Worm (Caenorhabditis elegans) whole organism, L1 larva: ENCODE results near the gene him-18.

Experiments used
- C04F5.9 ChIP-seq: sonication (generic microtip); optimal IDR thresholded peaks from 2 replicates; lab custom pipeline; 2016; ENCODE audit warnings: missing genetic modification characterization, missing compliant biosample characterization
- C34B4.2 ChIP-seq: sonication (generic microtip); optimal IDR thresholded peaks from 2 replicates; lab custom pipeline; 2017; ENCODE audit warnings: mild to moderate bottlenecking, missing genetic modification characterization, missing compliant biosample characterization
- F16B12.6 ChIP-seq: fragments of 150-350 bp; optimal IDR thresholded peaks from 2 replicates; lab custom pipeline; 2014; ENCODE audit warnings: missing biosample characterization, missing genetic modification characterization
- Y116A8C.19 ChIP-seq: sonication (generic microtip); optimal IDR thresholded peaks from 2 replicates; lab custom pipeline; 2016; ENCODE audit warnings: missing compliant biosample characterization, missing genetic modification characterization, borderline replicate concordance
- ama-1 ChIP-seq: fragments of 150-350 bp; optimal IDR thresholded peaks from 2 replicates; lab custom pipeline; 2014
- blmp-1 ChIP-seq: fragments of 150-350 bp; optimal IDR thresholded peaks from 2 replicates; lab custom pipeline; 2014; ENCODE audit warnings: missing biosample characterization, missing genetic modification characterization
- ceh-63 ChIP-seq: fragments of 200-800 bp; sonication (Bioruptor generic); optimal IDR thresholded peaks from 2 replicates; lab custom pipeline; 2018; ENCODE audit warnings: mild to moderate bottlenecking, missing genetic modification characterization, missing compliant biosample characterization
- ceh-82 ChIP-seq, 3 experiments: fragments of 150-350 bp in 1 of 3; sonication (generic microtip) in 2 of 3; optimal IDR thresholded peaks; 2 replicates each; lab custom pipeline; 2014 to 2017; ENCODE audit warnings: missing biosample characterization in 3 of 3, missing genetic modification characterization in 3 of 3
- ceh-88 ChIP-seq: fragments of 200-800 bp; sonication (Bioruptor generic); IDR thresholded peaks from 2 replicates; pipeline ENCODE4 v1.3.6; 2022; ENCODE audit warnings: missing genetic modification characterization, missing compliant biosample characterization
- ceh-90 ChIP-seq: sonication (generic microtip); optimal IDR thresholded peaks from 2 replicates; lab custom pipeline; 2016; ENCODE audit warnings: missing genetic modification characterization, missing compliant biosample characterization
- ces-1 ChIP-seq: fragments of 150-350 bp; optimal IDR thresholded peaks from 2 replicates; lab custom pipeline; 2014; ENCODE audit warnings: missing biosample characterization, missing genetic modification reagents, missing genetic modification characterization
- dpl-1 ChIP-seq, 3 experiments: fragments of 150-350 bp in 2 of 3; sonication (generic microtip) in 1 of 3; optimal IDR thresholded peaks; 2 replicates each; lab custom pipeline; 2014 to 2017; ENCODE audit warnings: missing biosample characterization in 3 of 3, missing genetic modification characterization in 3 of 3, missing genetic modification reagents in 3 of 3
- efl-1 ChIP-seq, 4 experiments: fragments of 150-350 bp; optimal IDR thresholded peaks in 3 of 4; peaks in 1 of 4; 1 replicate in 1 of 4; 2 replicates in 3 of 4; lab custom pipeline; 2014; ENCODE audit warnings: missing biosample characterization in 2 of 4, missing genetic modification characterization in 2 of 4, missing genetic modification reagents in 2 of 4
- efl-3 ChIP-seq: fragments of 200-800 bp; sonication (Bioruptor generic); optimal IDR thresholded peaks from 2 replicates; lab custom pipeline; 2018; ENCODE audit warnings: mild to moderate bottlenecking, missing genetic modification characterization, missing compliant biosample characterization
- egl-13 ChIP-seq: sonication (generic microtip); optimal IDR thresholded peaks from 2 replicates; lab custom pipeline; 2016; ENCODE audit warnings: missing genotype, missing genetic modification reagents, missing genetic modification characterization, missing compliant biosample characterization
- egl-27 ChIP-seq, 2 experiments: fragments of 150-350 bp in 1 of 2; sonication (generic microtip); optimal IDR thresholded peaks; 3 replicates each; lab custom pipeline; 2017 to 2018; ENCODE audit warnings: missing biosample characterization in 2 of 2, missing genetic modification characterization in 2 of 2, missing genetic modification reagents in 2 of 2
- elt-3 ChIP-seq, 6 experiments: fragments of 150-350 bp in 1 of 6; sonication (generic microtip); optimal IDR thresholded peaks; 2 replicates each; lab custom pipeline; 2017 to 2018; ENCODE audit warnings: missing biosample characterization in 6 of 6, missing genetic modification characterization in 6 of 6, inconsistent platforms in 1 of 6
- fkh-4 ChIP-seq: sonication (generic microtip); optimal IDR thresholded peaks from 2 replicates; lab custom pipeline; 2016; ENCODE audit warnings: missing compliant biosample characterization, missing genetic modification characterization, borderline replicate concordance
- fkh-8 ChIP-seq: sonication (generic microtip); optimal IDR thresholded peaks from 2 replicates; lab custom pipeline; 2016; ENCODE audit warnings: mild to moderate bottlenecking, missing genetic modification characterization, missing compliant biosample characterization
- fos-1 ChIP-seq: fragments of 150-350 bp; optimal IDR thresholded peaks from 2 replicates; lab custom pipeline; 2014; ENCODE audit warnings: missing biosample characterization, missing genetic modification characterization
- grh-1 ChIP-seq: fragments of 200-800 bp; sonication (Bioruptor generic); IDR thresholded peaks from 2 replicates; pipeline ENCODE4 v1.3.6; 2022; ENCODE audit warnings: missing genetic modification reagents, missing genetic modification characterization, missing compliant biosample characterization
- hlh-4 ChIP-seq: sonication (generic microtip); optimal IDR thresholded peaks from 2 replicates; lab custom pipeline; 2016; ENCODE audit warnings: mild to moderate bottlenecking, missing genetic modification characterization, missing compliant biosample characterization
- irx-1 ChIP-seq: sonication (generic microtip); optimal IDR thresholded peaks from 2 replicates; lab custom pipeline; 2016; ENCODE audit warnings: missing genetic modification characterization, missing compliant biosample characterization
- isw-1 ChIP-seq: fragments of 200-800 bp; sonication (Bioruptor generic); IDR thresholded peaks from 2 replicates; pipeline ENCODE4 v1.3.6; 2022; ENCODE audit warnings: missing genetic modification characterization, missing compliant biosample characterization
- lin-14 ChIP-seq: fragments of 200-800 bp; sonication (Bioruptor generic); optimal IDR thresholded peaks from 2 replicates; lab custom pipeline; 2018; ENCODE audit warnings: mild to moderate bottlenecking, missing genetic modification characterization, moderate library complexity, missing compliant biosample characterization
- lin-15B ChIP-seq: fragments of 150-350 bp; sonication (generic microtip); optimal IDR thresholded peaks from 3 replicates; lab custom pipeline; 2014; ENCODE audit warnings: missing biosample characterization, missing genetic modification characterization
- lin-39 ChIP-seq: fragments of 150-350 bp; optimal IDR thresholded peaks from 2 replicates; lab custom pipeline; 2014; ENCODE audit warnings: missing biosample characterization, missing genetic modification reagents, missing genetic modification characterization
- mdl-1 ChIP-seq, 2 experiments: fragments of 150-350 bp; optimal IDR thresholded peaks; 2 replicates each; lab custom pipeline; 2014 to 2017; ENCODE audit warnings: missing biosample characterization in 2 of 2, missing genetic modification characterization in 2 of 2, inconsistent platforms in 1 of 2
- nhr-20 ChIP-seq: sonication (generic microtip); optimal IDR thresholded peaks from 2 replicates; lab custom pipeline; 2016; ENCODE audit warnings: mild to moderate bottlenecking, missing genetic modification characterization, missing compliant biosample characterization
- nhr-237 ChIP-seq: fragments of 150-350 bp; optimal IDR thresholded peaks from 2 replicates; lab custom pipeline; 2014; ENCODE audit warnings: missing biosample characterization, missing genetic modification characterization
- nhr-28 ChIP-seq: fragments of 150-350 bp; optimal IDR thresholded peaks from 2 replicates; lab custom pipeline; 2014; ENCODE audit warnings: missing biosample characterization, missing genetic modification characterization
- nhr-71 ChIP-seq: sonication (generic microtip); optimal IDR thresholded peaks from 2 replicates; lab custom pipeline; 2016; ENCODE audit warnings: mild to moderate bottlenecking, missing genetic modification characterization, moderate library complexity, missing compliant biosample characterization
- nhr-77 ChIP-seq: fragments of 150-350 bp; optimal IDR thresholded peaks from 2 replicates; lab custom pipeline; 2014; ENCODE audit warnings: missing biosample characterization, missing genetic modification characterization
- nhr-90 ChIP-seq: sonication (generic microtip); optimal IDR thresholded peaks from 2 replicates; lab custom pipeline; 2016; ENCODE audit warnings: mild to moderate bottlenecking, missing genetic modification characterization, missing compliant biosample characterization; ENCODE audit not compliant: poor library complexity
- pqm-1 ChIP-seq: sonication (generic microtip); optimal IDR thresholded peaks from 3 replicates; lab custom pipeline; 2017; ENCODE audit warnings: missing biosample characterization, missing genetic modification characterization
- skn-1 ChIP-seq: fragments of 150-350 bp; optimal IDR thresholded peaks from 2 replicates; lab custom pipeline; 2014; ENCODE audit warnings: missing biosample characterization, missing genetic modification characterization
- snpc-4 ChIP-seq: fragments of 150-350 bp; optimal IDR thresholded peaks from 2 replicates; lab custom pipeline; 2014; ENCODE audit warnings: missing biosample characterization, missing genetic modification characterization
- snu-23 ChIP-seq: sonication (generic microtip); optimal IDR thresholded peaks from 2 replicates; lab custom pipeline; 2016; ENCODE audit warnings: missing genetic modification characterization, missing compliant biosample characterization
- sox-4 ChIP-seq: sonication (generic microtip); optimal IDR thresholded peaks from 2 replicates; lab custom pipeline; 2016; ENCODE audit warnings: missing genetic modification characterization, missing compliant biosample characterization
- sptf-1 ChIP-seq: fragments of 150-350 bp; optimal IDR thresholded peaks from 2 replicates; lab custom pipeline; 2014; ENCODE audit warnings: missing biosample characterization, missing genetic modification characterization
- tbx-2 ChIP-seq: sonication (generic microtip); optimal IDR thresholded peaks from 2 replicates; lab custom pipeline; 2016; ENCODE audit warnings: missing genetic modification characterization, missing compliant biosample characterization
- tlp-1 ChIP-seq: fragments of 150-350 bp; optimal IDR thresholded peaks from 2 replicates; lab custom pipeline; 2014; ENCODE audit warnings: missing biosample characterization, missing genetic modification characterization
- unc-62 ChIP-seq: fragments of 150-350 bp; optimal IDR thresholded peaks from 2 replicates; lab custom pipeline; 2014; ENCODE audit warnings: missing biosample characterization, missing genetic modification reagents, missing genetic modification characterization
- unc-86 ChIP-seq: sonication (generic microtip); optimal IDR thresholded peaks from 2 replicates; lab custom pipeline; 2016; ENCODE audit warnings: missing genetic modification characterization, missing compliant biosample characterization
- unc-98 ChIP-seq: fragments of 200-800 bp; sonication (Bioruptor generic); IDR thresholded peaks from 2 replicates; pipeline ENCODE4 v1.3.6; 2022; ENCODE audit warnings: missing genetic modification characterization, missing compliant biosample characterization
- vab-15 ChIP-seq: sonication (generic microtip); optimal IDR thresholded peaks from 2 replicates; lab custom pipeline; 2017; ENCODE audit warnings: missing genotype, mild to moderate bottlenecking, missing genetic modification characterization, missing compliant biosample characterization
- xbp-1 ChIP-seq: sonication (generic microtip); optimal IDR thresholded peaks from 2 replicates; lab custom pipeline; 2016; ENCODE audit warnings: missing genetic modification characterization, missing compliant biosample characterization
- zag-1 ChIP-seq: fragments of 150-350 bp; optimal IDR thresholded peaks from 2 replicates; lab custom pipeline; 2014; ENCODE audit warnings: missing biosample characterization, missing genetic modification characterization
- ztf-4 ChIP-seq: fragments of 150-350 bp; optimal IDR thresholded peaks from 2 replicates; lab custom pipeline; 2014; ENCODE audit warnings: missing biosample characterization, missing genetic modification characterization

The him-18 gene

ce11 chrIII:4721750-4722149 is 6.8 kb upstream of the him-18 start, which contains the start of gene acy-1 (continued):
- TF ChIP-seq nhr-237 (peak; percentile 46), isw-1 (GFP tag; lab: Robert Waterston, UW) (peak; percentile 64), vab-15 (tag; lab: Kevin White, UChicago) (no peak), unc-86 (tag; lab: Kevin White, UChicago) (peak; percentile 80), C04F5.9 (tag; lab: Kevin White, UChicago) (peak; percentile 31), elt-3 (tag; optimal IDR thresholded peaks at IDR 0.05; lab: Kevin White, UChicago) (no peak), ama-1 (lab: Kevin White, UChicago) (no peak), F16B12.6 (tag; lab: Kevin White, UChicago) (peak; percentile 25), egl-27 (tag; optimal IDR thresholded peaks at IDR 0.05; lab: Kevin White, UChicago) (peak in 1 of 2 experiments; percentile 40), nhr-90 (tag; lab: Kevin White, UChicago) (no peak), nhr-71 (tag; lab: Kevin White, UChicago) (peak; percentile 91), sptf-1 (no peak), mdl-1 (tag; optimal IDR thresholded peaks at IDR 0.05; lab: Kevin White, UChicago) (peak in 1 of 2 experiments; percentile 2), blmp-1 (tag; lab: Kevin White, UChicago) (peak; percentile 38), egl-13 (tag; lab: Kevin White, UChicago) (peak; percentile 47), efl-1 (optimal IDR thresholded peaks at IDR 0.05; lab: Kevin White, UChicago) (peak; percentile 85 to 88), efl-1 (GFP tag; optimal IDR thresholded peaks at IDR 0.05 in 1 of 2; lab: Kevin White, UChicago) (peak; percentile 76 to 95), snpc-4 (tag; lab: Kevin White, UChicago) (peak; percentile 43), ceh-82 (tag; optimal IDR thresholded peaks at IDR 0.05; lab: Kevin White, UChicago) (peak; percentile 60 to 86 (median 68)), nhr-20 (peak; percentile 58), Y116A8C.19 (tag; lab: Kevin White, UChicago) (no peak), C34B4.2 (no peak), unc-98 (GFP tag; lab: Robert Waterston, UW) (peak; percentile 46; the same call in 1 of the 2 replicates), xbp-1 (tag; lab: Kevin White, UChicago) (peak; percentile 67), pqm-1 (tag; lab: Kevin White, UChicago) (no peak), zag-1 (tag; lab: Kevin White, UChicago) (peak; percentile 68), dpl-1 (GFP tag; optimal IDR thresholded peaks at IDR 0.05; lab: Kevin White, UChicago) (peak; percentile 58 to 75 (median 67))

DNA sequence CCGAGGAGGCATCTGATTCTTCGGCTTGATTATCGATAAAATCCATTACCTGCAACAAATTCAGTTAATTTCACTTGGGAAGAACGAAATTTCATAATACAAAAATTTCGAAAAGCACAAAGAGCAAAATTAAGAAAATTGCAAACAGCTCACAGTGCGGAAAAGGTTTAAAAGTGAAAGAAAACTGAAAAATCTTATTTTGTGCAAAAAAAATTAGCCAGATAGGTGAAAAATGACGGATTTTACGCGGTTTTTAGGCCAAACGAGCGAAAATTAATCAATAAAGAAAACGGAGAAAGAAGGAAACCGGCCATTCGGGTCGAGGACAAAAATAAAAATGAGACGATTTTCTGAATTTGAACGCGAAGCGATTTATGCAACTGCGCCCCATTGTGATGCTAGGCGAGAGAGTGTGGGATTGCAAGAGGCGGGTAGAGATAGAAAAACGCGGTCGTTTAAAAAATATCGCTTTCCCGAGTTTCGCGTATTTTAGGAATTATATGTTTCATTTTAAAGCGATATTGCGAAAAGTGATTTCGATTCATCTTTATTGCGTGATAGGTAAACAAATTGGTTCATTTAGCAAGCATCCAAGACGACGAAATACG is 5.7 kb upstream of the him-18 start, which contains the start of gene emb-5:
emb-5 (minus strand) TSS at position 51 of the 608 bp plus-strand sequence.
- TF ChIP-seq hlh-4, result no peak
- peak; percentile 30 to 85 (median 74) for TF ChIP-seq ceh-82 (tag; optimal IDR thresholded peaks at IDR 0.05; lab: Kevin White, UChicago)
- no peak for TF ChIP-seq ceh-88 (GFP tag; lab: Robert Waterston, UW)
- peak; percentile 77 for TF ChIP-seq snu-23 (GFP tag; lab: Kevin White, UChicago)
- TF ChIP-seq ceh-63 (GFP tag; lab: Kevin White, UChicago), result no peak
- no peak for TF ChIP-seq nhr-28 (tag; lab: Kevin White, UChicago)
- TF ChIP-seq ceh-90 (tag; lab: Kevin White, UChicago), result no peak
- TF ChIP-seq ztf-4 (tag; lab: Kevin White, UChicago), result no peak
- TF ChIP-seq irx-1 (tag; lab: Kevin White, UChicago), result peak; percentile 44
- peak; percentile 58; the same call in 1 of the 2 replicates for TF ChIP-seq grh-1 (GFP tag; lab: Robert Waterston, UW)
- TF ChIP-seq tlp-1, result no peak
- no peak for TF ChIP-seq unc-62 (GFP tag; lab: Kevin White, UChicago)
- no peak for TF ChIP-seq efl-3 (GFP tag; lab: Kevin White, UChicago)
- TF ChIP-seq nhr-90 (tag; lab: Kevin White, UChicago), result peak; percentile 54
- TF ChIP-seq lin-15B (tag; lab: Kevin White, UChicago), result peak; percentile 74
- peak; percentile 65 for TF ChIP-seq C04F5.9 (tag; lab: Kevin White, UChicago)
- no peak for TF ChIP-seq tbx-2 (tag; lab: Kevin White, UChicago)
- TF ChIP-seq lin-14 (GFP tag; lab: Kevin White, UChicago), result no peak
- TF ChIP-seq zag-1 (tag; lab: Kevin White, UChicago), result no peak
- TF ChIP-seq nhr-71 (tag; lab: Kevin White, UChicago), result peak; percentile 79
- TF ChIP-seq skn-1 (tag; lab: Kevin White, UChicago), result peak; percentile 71
- TF ChIP-seq elt-3 (tag; optimal IDR thresholded peaks at IDR 0.05; lab: Kevin White, UChicago), result peak in 1 of 6 experiments; percentile 38
- TF ChIP-seq fkh-8 (tag; lab: Kevin White, UChicago), result peak; percentile 62
- no peak for TF ChIP-seq unc-98 (GFP tag; lab: Robert Waterston, UW)
- TF ChIP-seq ces-1 (GFP tag; lab: Kevin White, UChicago), result no peak
- no peak for TF ChIP-seq fkh-4
- no peak for TF ChIP-seq sox-4 (tag; lab: Kevin White, UChicago)
- peak; percentile 28 for TF ChIP-seq nhr-77 (tag; lab: Kevin White, UChicago)
- TF ChIP-seq ama-1 (lab: Kevin White, UChicago), result no peak
- peak; percentile 59 for TF ChIP-seq lin-39 (tag; lab: Kevin White, UChicago)
- no peak for TF ChIP-seq pqm-1 (tag; lab: Kevin White, UChicago)
- TF ChIP-seq F16B12.6 (tag; lab: Kevin White, UChicago), result peak; percentile 58
- TF ChIP-seq fos-1 (tag; lab: Kevin White, UChicago), result peak; percentile 39
